Worm (Caenorhabditis elegans) whole organism, L4/young adult: Measurements from ENCODE around the gene C47A10.16.

Source experiments
- W03F9.2 ChIP-seq: fragments of 150-350 bp; optimal IDR thresholded peaks from 2 replicates; lab custom pipeline; 2014; ENCODE audit warnings: missing biosample characterization, missing genetic modification characterization
- dao-5 ChIP-seq: sonication (generic microtip); optimal IDR thresholded peaks from 2 replicates; lab custom pipeline; 2016; ENCODE audit warnings: missing genotype, missing genetic modification characterization, moderate library complexity, missing compliant biosample characterization
- him-1 ChIP-seq: sonication (generic microtip); optimal IDR thresholded peaks from 2 replicates; lab custom pipeline; 2016; ENCODE audit warnings: missing genotype, missing genetic modification reagents, missing genetic modification characterization, missing compliant biosample characterization

- TF ChIP-seq him-1 (tag; lab: Kevin White, UChicago) (no peak), dao-5 (no peak), W03F9.2 (no peak)
These were observed 21.2 kb downstream of the C47A10.16 start for ce11 chrV:17743802-17744201.
